Worm (Caenorhabditis elegans) whole organism, late embryonic: ENCODE measurements around the gene srt-32.

Source experiments
- hlh-13 ChIP-seq: fragments of 200-800 bp; sonication (Bioruptor generic); optimal IDR thresholded peaks from 2 replicates; lab custom pipeline; 2018; ENCODE audit warnings: mild to moderate bottlenecking, missing genetic modification characterization, missing compliant biosample characterization
- lin-11 ChIP-seq: fragments of 200-800 bp; sonication (Bioruptor generic); optimal IDR thresholded peaks from 2 replicates; lab custom pipeline; 2018; ENCODE audit warnings: mild to moderate bottlenecking, missing genetic modification characterization, missing compliant biosample characterization
- unc-55 ChIP-seq: sonication (generic microtip); optimal IDR thresholded peaks from 2 replicates; lab custom pipeline; 2017; ENCODE audit warnings: missing biosample characterization, missing genetic modification reagents, missing genetic modification characterization

- no peak for TF ChIP-seq lin-11 (tag; lab: Kevin White, UChicago)
- TF ChIP-seq unc-55 = no peak
- TF ChIP-seq hlh-13 = no peak
Observed at ce11 chrV:14530813-14531212, 28.6 kb upstream of the srt-32 start, which contains the start of gene kcnl-4.
